Worm (Caenorhabditis elegans): ENCODE data around the gene nlp-14.
A peak's percentile ranks its signal among the peaks of the same experiment; 100 is the strongest.

nlp-14 gene

ce11 chrX:8945011-8945410, 25.8 kb upstream of the nlp-14 start (continued):
- no peak for TF ChIP-seq hif-1 (tag; optimal IDR thresholded peaks at IDR 0.05)
- TF ChIP-seq snpc-4 (tag; optimal IDR thresholded peaks at IDR 0.05) = no peak
- no peak for TF ChIP-seq dmd-6 (GFP tag; IDR thresholded peaks at IDR 0.05)
- peak; percentile 64 for TF ChIP-seq vab-7 (GFP tag; IDR thresholded peaks at IDR 0.05)
- TF ChIP-seq saeg-2 (GFP tag; IDR thresholded peaks at IDR 0.05) = no peak
- TF ChIP-seq ceh-44 (GFP tag; IDR thresholded peaks at IDR 0.05) = peak; percentile 73; the same call in 1 of the 2 replicates
- no peak for TF ChIP-seq set-16 (GFP tag; IDR thresholded peaks at IDR 0.05)
- no peak for TF ChIP-seq tra-1 (GFP tag; IDR thresholded peaks at IDR 0.05)
- no peak for TF ChIP-seq nhr-237 (tag; optimal IDR thresholded peaks at IDR 0.05)
- no peak for TF ChIP-seq lin-29 (GFP tag; IDR thresholded peaks at IDR 0.05)
- 0 out of 2 replicates have a peak, but pooled peaks have one; percentile 60 for TF ChIP-seq Y105C5A.15 (GFP tag; IDR thresholded peaks at IDR 0.05)
- TF ChIP-seq nhr-11 (tag; optimal IDR thresholded peaks at IDR 0.05) = no peak
- TF ChIP-seq R02D3.7 (tag; optimal IDR thresholded peaks at IDR 0.05) = no peak
- TF ChIP-seq ceh-62 (tag; optimal IDR thresholded peaks at IDR 0.05) = no peak
- TF ChIP-seq pha-4 (GFP tag; IDR thresholded peaks at IDR 0.05) = no peak
- no peak for TF ChIP-seq pha-4 (tag; optimal IDR thresholded peaks at IDR 0.05)
- no peak for TF ChIP-seq ceh-20 (GFP tag; IDR thresholded peaks at IDR 0.05)
- TF ChIP-seq lir-3 (tag; optimal IDR thresholded peaks at IDR 0.05) = no peak
- no peak for TF ChIP-seq php-3 (GFP tag; IDR thresholded peaks at IDR 0.05)
- no peak for TF ChIP-seq mdt-29 (GFP tag; IDR thresholded peaks at IDR 0.05)
- peak in 1 of 2 experiments; percentile 63; a peak in 1 of 4 replicates for TF ChIP-seq madf-5 (GFP tag; IDR thresholded peaks at IDR 0.05)
- no peak for TF ChIP-seq fos-1 (tag; optimal IDR thresholded peaks at IDR 0.05)
- no peak for TF ChIP-seq mxl-2 (GFP tag; conservative IDR thresholded peaks at IDR 0.05)
- no peak for TF ChIP-seq nhr-42 (GFP tag; IDR thresholded peaks at IDR 0.05)
- TF ChIP-seq dpl-1 (GFP tag; optimal IDR thresholded peaks at IDR 0.05) = no peak
- TF ChIP-seq lim-7 (GFP tag; IDR thresholded peaks at IDR 0.05) = peak; percentile 74
- TF ChIP-seq aly-2 (tag; optimal IDR thresholded peaks at IDR 0.05) = no peak
- TF ChIP-seq dve-1 (tag; optimal IDR thresholded peaks at IDR 0.05; ENCODE audit: insufficient read depth) = no peak
- TF ChIP-seq zip-2 (tag; optimal IDR thresholded peaks at IDR 0.05) = no peak
- TF ChIP-seq nhr-41 (GFP tag; IDR thresholded peaks at IDR 0.05) = no peak
- no peak for TF ChIP-seq ztf-7 (tag; optimal IDR thresholded peaks at IDR 0.05)
- TF ChIP-seq mes-2 (tag; optimal IDR thresholded peaks at IDR 0.05; ENCODE audit: poor library complexity, severe bottlenecking) = no peak
- no peak for TF ChIP-seq spr-3 (GFP tag; optimal IDR thresholded peaks at IDR 0.05)
- TF ChIP-seq F10B5.3 (tag; optimal IDR thresholded peaks at IDR 0.05) = no peak
- no peak for TF ChIP-seq ZK546.5 (tag; optimal IDR thresholded peaks at IDR 0.05)
- no peak for TF ChIP-seq ctbp-1 (GFP tag; IDR thresholded peaks at IDR 0.05)
- no peak for TF ChIP-seq zag-1 (tag; optimal IDR thresholded peaks at IDR 0.05)
- TF ChIP-seq nhr-6 (tag; optimal IDR thresholded peaks at IDR 0.05) = no peak
- no peak for TF ChIP-seq attf-4 (tag; optimal IDR thresholded peaks at IDR 0.05)
- TF ChIP-seq lin-15B (tag; optimal IDR thresholded peaks at IDR 0.05) = no peak
- no peak for TF ChIP-seq zfp-3 (GFP tag; conservative IDR thresholded peaks at IDR 0.05)
- TF ChIP-seq lin-38 (GFP tag; IDR thresholded peaks at IDR 0.05) = no peak; the same call in 1 of the 2 replicates
- TF ChIP-seq ama-1 (optimal IDR thresholded peaks at IDR 0.05) = no peak
- 0 out of 2 replicates have a peak, but pooled peaks have one; percentile 27 for TF ChIP-seq madf-9 (GFP tag; conservative IDR thresholded peaks at IDR 0.05)
- no peak for TF ChIP-seq unc-130 (GFP tag; optimal IDR thresholded peaks at IDR 0.05)
- no peak for TF ChIP-seq skn-1 (tag; optimal IDR thresholded peaks at IDR 0.05)
- 0 out of 2 replicates have a peak, but pooled peaks have one; percentile 47 for TF ChIP-seq egl-43 (GFP tag; IDR thresholded peaks at IDR 0.05)
- no peak for TF ChIP-seq lsy-2 (tag; optimal IDR thresholded peaks at IDR 0.05)
- no peak for TF ChIP-seq spr-1 (tag; optimal IDR thresholded peaks at IDR 0.05)
- TF ChIP-seq nhr-111 (GFP tag; optimal IDR thresholded peaks at IDR 0.05) = no peak
- no peak for TF ChIP-seq cey-2 (tag; optimal IDR thresholded peaks at IDR 0.05; ENCODE audit: borderline replicate concordance, insufficient read depth)
- no peak for TF ChIP-seq nhr-25 (tag; optimal IDR thresholded peaks at IDR 0.05; ENCODE audit: borderline replicate concordance, insufficient read depth)
